Fruit fly (Drosophila melanogaster): Measurements from ENCODE around the gene CG7950.

CG7950 gene

dm6 chr3R:30071827-30072226, 15.2 kb downstream of the CG7950 start (continued):
- TF ChIP-seq slbo (GFP tag; IDR thresholded peaks at IDR 0.05) (peak; percentile 22; the same call in 1 of the 2 replicates), row (GFP tag; IDR thresholded peaks at IDR 0.05) (0 out of 3 replicates have a peak, but pooled peaks have one; percentile 7), hkb (optimal IDR thresholded peaks at IDR 0.05) (no peak), hkb (GFP tag; IDR thresholded peaks at IDR 0.05) (0 out of 2 replicates have a peak, but pooled peaks have one; percentile 34), usp (GFP tag; optimal IDR thresholded peaks at IDR 0.05) (no peak), sens (GFP tag) (peak; percentile 59), zfh1 (GFP tag; IDR thresholded peaks at IDR 0.05) (no peak), HLH54F (GFP tag; optimal IDR thresholded peaks at IDR 0.05) (no peak), ci (GFP tag; IDR thresholded peaks at IDR 0.05) (0 out of 3 replicates have a peak, but pooled peaks have one; percentile 56)

DNA sequence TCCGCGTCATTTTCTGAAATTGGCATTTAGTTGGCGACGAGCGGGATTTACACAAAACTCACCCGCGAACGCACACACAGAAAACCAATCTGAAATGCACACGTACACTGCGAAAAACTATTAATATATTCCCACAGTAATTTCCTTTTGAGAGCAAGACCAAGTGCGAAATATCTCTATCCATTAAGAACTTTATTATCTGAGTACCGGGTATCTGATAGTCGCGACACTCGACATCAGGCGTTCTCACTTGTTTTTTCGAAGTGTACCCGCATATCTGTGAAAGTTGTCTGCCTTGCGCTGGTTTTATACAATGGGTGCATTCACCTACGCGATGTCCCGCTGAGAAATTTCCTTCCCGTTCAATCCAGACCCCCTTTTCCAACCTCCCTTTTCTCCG, 19.4 kb downstream of the CG7950 start:
- TF ChIP-seq odd (GFP tag; optimal IDR thresholded peaks at IDR 0.05): no peak
- peak; percentile 72 for TF ChIP-seq HLH4C (GFP tag; IDR thresholded peaks at IDR 0.05; ENCODE audit: partially characterized antibody)
- peak; percentile 10 for TF ChIP-seq CG4820 (GFP tag; optimal IDR thresholded peaks at IDR 0.05)
- 0 out of 3 replicates have a peak, but pooled peaks have one; percentile 26 for TF ChIP-seq row (GFP tag; IDR thresholded peaks at IDR 0.05)
- TF ChIP-seq CG16813 (GFP tag; IDR thresholded peaks at IDR 0.05; ENCODE audit: partially characterized antibody): peak; percentile 41; the same call in 1 of the 3 replicates
- TF ChIP-seq Blimp-1 (GFP tag; optimal IDR thresholded peaks at IDR 0.05): peak; percentile 50
- TF ChIP-seq fd96Cb (tag; optimal IDR thresholded peaks at IDR 0.05): peak; percentile 22
- TF ChIP-seq zfh1 (GFP tag; IDR thresholded peaks at IDR 0.05): 0 out of 3 replicates have a peak, but pooled peaks have one; percentile 37
- peak; percentile 10 for TF ChIP-seq CG12391 (tag; optimal IDR thresholded peaks at IDR 0.05)
- peak; percentile 1 for TF ChIP-seq CG9727 (GFP tag; optimal IDR thresholded peaks at IDR 0.05)
- TF ChIP-seq Xrp1 (GFP tag; IDR thresholded peaks at IDR 0.05): peak; percentile 55; the same call in 1 of the 2 replicates
- peak; percentile 59 for TF ChIP-seq Drgx (GFP tag; IDR thresholded peaks at IDR 0.05)
- TF ChIP-seq az2 (GFP tag; optimal IDR thresholded peaks at IDR 0.05): peak; percentile 26
- TF ChIP-seq lab (GFP tag; optimal IDR thresholded peaks at IDR 0.05): no peak
- 0 out of 4 replicates have a peak, but pooled peaks have one; percentile 27 for TF ChIP-seq Gug (GFP tag; IDR thresholded peaks at IDR 0.05)
- no peak for TF ChIP-seq Ravus (GFP tag; IDR thresholded peaks at IDR 0.05)
- peak; percentile 40; the same call in 1 of the 2 replicates for TF ChIP-seq HLH3B (GFP tag; IDR thresholded peaks at IDR 0.05)
- TF ChIP-seq pnt (GFP tag; optimal IDR thresholded peaks at IDR 0.05): peak; percentile 17
- peak; percentile 6 for TF ChIP-seq CG17829 (tag; optimal IDR thresholded peaks at IDR 0.05)
- no peak for TF ChIP-seq CG1529 (GFP tag; optimal IDR thresholded peaks at IDR 0.05)
- TF ChIP-seq Xbp1 (GFP tag; optimal IDR thresholded peaks at IDR 0.05): peak; percentile 23
- TF ChIP-seq phol (tag; optimal IDR thresholded peaks at IDR 0.05): peak; percentile 39
- peak; percentile 16; the same call in 1 of the 3 replicates for TF ChIP-seq vnd (GFP tag; IDR thresholded peaks at IDR 0.05; ENCODE audit: partially characterized antibody)
- TF ChIP-seq chif (GFP tag; optimal IDR thresholded peaks at IDR 0.05): peak in 1 of 2 experiments; percentile 41
- TF ChIP-seq gcm (GFP tag; optimal IDR thresholded peaks at IDR 0.05): peak; percentile 88
- TF ChIP-seq tx (GFP tag; optimal IDR thresholded peaks at IDR 0.05): peak; percentile 29
- TF ChIP-seq Antp (GFP tag; optimal IDR thresholded peaks at IDR 0.05): peak; percentile 39
- peak; percentile 60 for TF ChIP-seq Ets65A (GFP tag)
- no peak for TF ChIP-seq CG18011 (GFP tag; optimal IDR thresholded peaks at IDR 0.05)
- 0 out of 3 replicates have a peak, but pooled peaks have one; percentile 10 for TF ChIP-seq ase (GFP tag; IDR thresholded peaks at IDR 0.05)
- peak; percentile 38; the same call in 1 of the 2 replicates for TF ChIP-seq sisA (GFP tag; IDR thresholded peaks at IDR 0.05)
- TF ChIP-seq Hsf (GFP tag; optimal IDR thresholded peaks at IDR 0.05): peak; percentile 22
- no peak for TF ChIP-seq CG2678 (tag; optimal IDR thresholded peaks at IDR 0.05)
- peak; percentile 8 for TF ChIP-seq chn (GFP tag; optimal IDR thresholded peaks at IDR 0.05)
- no peak for TF ChIP-seq CG10543 (GFP tag; optimal IDR thresholded peaks at IDR 0.05)
- 0 out of 3 replicates have a peak, but pooled peaks have one; percentile 35 for TF ChIP-seq CG14860 (GFP tag; IDR thresholded peaks at IDR 0.05; ENCODE audit: partially characterized antibody)
- TF ChIP-seq Ssrp (tag; optimal IDR thresholded peaks at IDR 0.05): peak; percentile 13
- TF ChIP-seq hb (GFP tag; IDR thresholded peaks at IDR 0.05; ENCODE audit: partially characterized antibody): peak; percentile 51; the same call in 1 of the 3 replicates
- TF ChIP-seq ken (GFP tag; IDR thresholded peaks at IDR 0.05): 0 out of 3 replicates have a peak, but pooled peaks have one; percentile 24
- 0 out of 2 replicates have a peak, but pooled peaks have one; percentile 14 for TF ChIP-seq Ptx1 (GFP tag; IDR thresholded peaks at IDR 0.05)
- peak; percentile 57 for TF ChIP-seq CG1603 (tag; optimal IDR thresholded peaks at IDR 0.05)
